Fruit fly (Drosophila melanogaster): ENCODE measurements around the gene milt.

Gene milt

DNA sequence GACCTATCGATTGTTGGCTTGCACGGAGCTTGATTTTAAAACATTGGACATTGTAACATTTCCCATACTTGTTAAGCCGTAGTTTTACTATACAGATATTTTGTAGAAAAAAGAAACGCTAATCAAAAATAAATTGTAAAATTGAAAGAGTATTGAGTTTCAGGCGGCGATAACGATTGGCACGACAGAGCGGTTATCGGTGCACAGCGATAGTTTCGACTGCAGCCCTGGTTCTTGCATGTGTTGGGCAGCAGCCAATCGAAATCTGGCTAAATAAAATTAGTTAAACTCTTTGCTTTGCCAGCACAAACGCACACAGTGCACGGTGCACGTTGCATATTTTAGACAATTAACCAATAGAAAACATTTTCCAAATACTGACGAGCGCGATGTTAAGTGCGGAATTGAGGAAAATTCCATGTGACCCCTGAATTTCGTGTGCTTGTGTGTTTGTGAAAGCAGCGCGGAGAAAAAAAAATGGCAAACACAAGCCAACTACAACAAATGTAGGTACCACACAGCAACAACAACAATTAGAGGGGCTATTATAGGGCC lies at the start of gene milt:
Gene milt, plus strand, starts transcription at position 51 of the 555 bp plus-strand sequence.
- TF ChIP-seq CG7928 (GFP tag; optimal IDR thresholded peaks at IDR 0.05) (peak; percentile 96), Camta (GFP tag; optimal IDR thresholded peaks at IDR 0.05) (no peak), ham (GFP tag; IDR thresholded peaks at IDR 0.05) (no peak), Scr (GFP tag; IDR thresholded peaks at IDR 0.05; ENCODE audit: partially characterized antibody) (peak; percentile 85), dpn (GFP tag; optimal IDR thresholded peaks at IDR 0.05) (peak; percentile 15 to 24), p53 (GFP tag; optimal IDR thresholded peaks at IDR 0.05) (no peak), Nf-YC (tag; optimal IDR thresholded peaks at IDR 0.05) (peak; percentile 98), CG18619 (GFP tag; optimal IDR thresholded peaks at IDR 0.05) (no peak), Trl (optimal IDR thresholded peaks at IDR 0.05) (no peak), Trl (GFP tag; optimal IDR thresholded peaks at IDR 0.05) (no peak), HLH3B (GFP tag; IDR thresholded peaks at IDR 0.05) (no peak), grau (tag; optimal IDR thresholded peaks at IDR 0.05) (peak; percentile 3), CG15269 (tag; optimal IDR thresholded peaks at IDR 0.05) (no peak), jumu (GFP tag; optimal IDR thresholded peaks at IDR 0.05) (no peak), Xbp1 (GFP tag; optimal IDR thresholded peaks at IDR 0.05) (peak; percentile 17), cg (GFP tag; optimal IDR thresholded peaks at IDR 0.05) (no peak), gro (GFP tag; optimal IDR thresholded peaks at IDR 0.05) (peak; percentile 15), wek (GFP tag; optimal IDR thresholded peaks at IDR 0.05) (no peak), Dref (GFP tag; IDR thresholded peaks at IDR 0.05) (peak; percentile 96), ara (GFP tag; IDR thresholded peaks at IDR 0.05) (no peak), ranshi (GFP tag; IDR thresholded peaks at IDR 0.05) (no peak), Hmr (GFP tag; optimal IDR thresholded peaks at IDR 0.05) (no peak), ems (GFP tag; optimal IDR thresholded peaks at IDR 0.05) (peak; percentile 53), ERR (GFP tag; optimal IDR thresholded peaks at IDR 0.05) (peak; percentile 52), CG16815 (GFP tag; optimal IDR thresholded peaks at IDR 0.05) (no peak), tap (tag; optimal IDR thresholded peaks at IDR 0.05) (no peak), sens (GFP tag) (peak; percentile 70), bbx (GFP tag; IDR thresholded peaks at IDR 0.05; ENCODE audit: partially characterized antibody) (peak; percentile 94), ab (GFP tag; optimal IDR thresholded peaks at IDR 0.05) (no peak), Hey (tag; optimal IDR thresholded peaks at IDR 0.05) (no peak), sob (GFP tag; IDR thresholded peaks at IDR 0.05) (peak; percentile 25; the same call in 1 of the 2 replicates), chinmo (GFP tag; IDR thresholded peaks at IDR 0.05; ENCODE audit: partially characterized antibody) (peak; percentile 78), salm (tag; optimal IDR thresholded peaks at IDR 0.05) (no peak), CG4730 (GFP tag; IDR thresholded peaks at IDR 0.05) (no peak), grn (GFP tag; optimal IDR thresholded peaks at IDR 0.05) (no peak), hth (optimal IDR thresholded peaks at IDR 0.05) (no peak), CG15011 (GFP tag; optimal IDR thresholded peaks at IDR 0.05) (no peak), Lhr (GFP tag; optimal IDR thresholded peaks at IDR 0.05) (no peak), gfzf (GFP tag; optimal IDR thresholded peaks at IDR 0.05) (peak; percentile 21), dmrt11E (tag; optimal IDR thresholded peaks at IDR 0.05) (no peak), zen2 (GFP tag; IDR thresholded peaks at IDR 0.05; ENCODE audit: partially characterized antibody) (peak; percentile 71; the same call in 2 of the 3 replicates), mirr (GFP tag; optimal IDR thresholded peaks at IDR 0.05) (no peak), Gsc (GFP tag; IDR thresholded peaks at IDR 0.05) (no peak), Fer3 (tag; optimal IDR thresholded peaks at IDR 0.05) (no peak), prd (optimal IDR thresholded peaks at IDR 0.05) (no peak), prd (GFP tag; IDR thresholded peaks at IDR 0.05) (no peak; the same call in 2 of the 3 replicates), Sin3A (optimal IDR thresholded peaks at IDR 0.05) (peak; percentile 58), Lim3 (GFP tag; IDR thresholded peaks at IDR 0.05) (no peak), CG16863 (GFP tag; optimal IDR thresholded peaks at IDR 0.05) (no peak), CG8944 (GFP tag; optimal IDR thresholded peaks at IDR 0.05) (no peak), stwl (tag; optimal IDR thresholded peaks at IDR 0.05) (peak; percentile 82), Spps (tag; optimal IDR thresholded peaks at IDR 0.05) (no peak)
